Worm (Caenorhabditis elegans): ENCODE data around the gene B0244.9.

B0244.9 gene

DNA sequence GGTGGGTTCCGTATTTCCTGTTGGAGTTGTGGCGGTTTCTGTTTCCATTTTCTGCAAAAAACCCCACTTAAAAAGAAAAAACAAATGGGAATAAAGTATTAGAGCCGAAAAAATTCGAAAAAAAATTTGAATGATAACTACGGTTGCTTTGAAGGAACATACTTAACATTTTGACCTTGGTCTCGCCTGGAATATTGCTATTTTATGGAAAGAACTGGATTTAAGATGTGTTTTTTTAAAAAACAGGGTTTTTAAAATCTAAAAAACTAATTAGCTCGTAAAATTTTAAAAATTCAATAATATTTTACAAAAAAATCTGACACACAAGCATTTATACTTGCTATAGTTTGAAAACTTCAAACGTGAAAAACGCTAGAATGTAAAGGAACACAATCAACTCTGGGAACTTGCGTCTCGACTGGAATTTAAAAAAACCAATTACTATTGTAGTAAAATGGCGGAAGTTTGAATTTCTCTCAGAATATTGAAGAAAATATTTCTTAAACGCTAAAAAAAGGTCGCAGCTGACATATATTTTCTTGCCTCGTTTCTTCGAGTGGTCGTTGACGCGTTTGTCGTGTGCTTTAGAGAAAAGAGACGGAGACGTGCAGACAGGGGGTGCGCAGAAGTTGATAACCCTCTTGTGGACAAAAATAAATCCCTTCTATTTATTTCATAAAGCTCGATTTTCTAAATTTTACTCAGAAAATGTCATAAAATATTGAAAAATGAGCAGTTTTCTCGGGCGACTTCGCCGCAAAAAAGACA, 32.7 kb downstream of the B0244.9 start, which contains the start of the genes lgg-3 and rgs-5 (continued):
- TF ChIP-seq nhr-11 (tag; optimal IDR thresholded peaks at IDR 0.05) (no peak), ztf-4 (tag; optimal IDR thresholded peaks at IDR 0.05) (no peak), dpl-1 (GFP tag; optimal IDR thresholded peaks at IDR 0.05) (peak; percentile 14 to 64 (median 48)), rnt-1 (tag; optimal IDR thresholded peaks at IDR 0.05) (peak; percentile 34), egl-27 (tag; optimal IDR thresholded peaks at IDR 0.05) (no peak), pax-3 (tag; optimal IDR thresholded peaks at IDR 0.05) (no peak), hpl-2 (GFP tag; optimal IDR thresholded peaks at IDR 0.05) (no peak), ama-1 (optimal IDR thresholded peaks at IDR 0.05) (no peak), pqm-1 (tag; optimal IDR thresholded peaks at IDR 0.05) (no peak), lin-13 (GFP tag; optimal IDR thresholded peaks at IDR 0.05) (no peak)

DNA sequence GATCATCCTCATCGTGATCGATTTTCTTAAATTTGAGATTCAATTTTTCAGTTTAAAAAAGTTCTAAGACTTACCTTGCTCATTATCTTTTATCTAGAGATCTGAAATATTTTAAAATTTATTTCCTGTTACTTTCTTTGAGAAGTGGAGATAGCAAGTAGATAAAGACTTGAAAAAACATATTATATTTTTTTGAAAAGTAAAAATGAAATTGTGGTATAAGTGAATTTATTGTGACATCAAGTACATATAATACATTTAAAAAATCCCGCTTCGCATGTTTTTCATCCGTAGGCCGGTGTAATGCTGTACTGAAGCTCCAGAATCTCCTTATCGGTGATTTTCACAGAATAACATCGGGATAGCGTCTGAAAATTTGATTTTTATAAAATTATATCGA, 33.6 kb downstream of the B0244.9 start, which contains the start of gene B0336.7:
Gene B0336.7, minus strand, starts transcription at position 101 of the 400 bp plus-strand sequence.
- TF ChIP-seq sptf-1 (tag; optimal IDR thresholded peaks at IDR 0.05), result no peak
- no peak for TF ChIP-seq tbx-2 (tag; optimal IDR thresholded peaks at IDR 0.05)

DNA sequence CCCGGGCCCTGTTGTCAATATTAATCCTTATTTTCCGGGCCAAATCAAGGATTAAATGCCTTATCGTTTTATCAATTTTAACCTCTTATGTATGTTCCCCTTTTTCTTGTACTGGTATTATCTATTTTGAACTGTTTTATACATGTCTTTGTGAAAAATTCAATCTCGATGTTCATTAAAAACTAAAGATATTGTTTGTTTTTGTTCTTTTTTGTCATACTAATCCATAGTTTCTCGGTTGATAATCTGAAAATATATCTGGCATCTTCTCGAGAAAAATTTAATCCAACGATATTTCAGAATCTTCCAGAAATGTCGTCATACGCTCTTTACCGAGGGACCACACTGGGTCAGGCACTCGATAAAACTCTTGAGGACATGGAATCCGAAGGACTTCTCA, 37.1 kb downstream of the B0244.9 start, which contains the start of gene B0336.13:
Gene B0336.13, plus strand, starts transcription at position 301 of the 400 bp plus-strand sequence.
- TF ChIP-seq ztf-4 (tag; optimal IDR thresholded peaks at IDR 0.05), result no peak
- TF ChIP-seq unc-130 (tag; optimal IDR thresholded peaks at IDR 0.05), result no peak

DNA sequence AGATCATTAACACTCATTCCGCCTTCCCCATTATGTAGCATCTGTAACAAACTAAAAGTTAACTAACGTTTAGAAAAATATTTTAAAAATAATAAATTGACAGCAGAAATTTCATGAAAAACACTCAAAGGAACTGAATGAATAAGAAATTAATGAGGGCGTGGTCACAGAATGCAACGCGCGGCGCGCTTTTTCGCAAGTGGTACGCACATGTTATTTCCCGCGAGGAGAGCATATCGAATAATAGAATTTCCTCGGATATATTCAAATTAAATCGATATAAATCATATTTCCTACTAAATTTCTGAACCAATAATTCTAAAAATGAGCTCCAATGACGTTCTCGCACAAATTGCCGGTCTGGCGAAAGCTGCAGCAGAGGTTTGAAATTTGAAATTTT, 38.1 kb downstream of the B0244.9 start, which contains the start of the genes abi-1 and arle-14:
Gene abi-1, minus strand, starts transcription at position 51 of the 400 bp plus-strand sequence.
Gene arle-14, plus strand, starts transcription at position 217 of the 400 bp plus-strand sequence.
- TF ChIP-seq unc-130 (tag; optimal IDR thresholded peaks at IDR 0.05) (peak; percentile 9), nhr-77 (tag; optimal IDR thresholded peaks at IDR 0.05) (no peak), nhr-85 (tag) (peak; percentile 37), alr-1 (tag; optimal IDR thresholded peaks at IDR 0.05; ENCODE audit: borderline replicate concordance) (no peak), ceh-90 (tag; optimal IDR thresholded peaks at IDR 0.05) (no peak), xbp-1 (tag; optimal IDR thresholded peaks at IDR 0.05) (peak; percentile 30), tlp-1 (tag; optimal IDR thresholded peaks at IDR 0.05) (no peak), F16B12.6 (tag; optimal IDR thresholded peaks at IDR 0.05) (no peak), aly-2 (tag; optimal IDR thresholded peaks at IDR 0.05) (no peak), efl-1 (optimal IDR thresholded peaks at IDR 0.05) (peak; percentile 8 to 32), efl-1 (GFP tag; optimal IDR thresholded peaks at IDR 0.05 in 1 of 2) (peak; percentile 3 to 83), nhr-90 (tag; optimal IDR thresholded peaks at IDR 0.05; ENCODE audit: poor library complexity) (peak; percentile 10), hlh-4 (tag; optimal IDR thresholded peaks at IDR 0.05) (no peak), hpl-2 (GFP tag; optimal IDR thresholded peaks at IDR 0.05) (no peak), tbx-2 (tag; optimal IDR thresholded peaks at IDR 0.05) (peak; percentile 2), unc-98 (GFP tag; IDR thresholded peaks at IDR 0.05) (no peak), nhr-20 (tag; optimal IDR thresholded peaks at IDR 0.05) (no peak), dsc-1 (tag; optimal IDR thresholded peaks at IDR 0.05) (peak; percentile 50), ces-1 (GFP tag; optimal IDR thresholded peaks at IDR 0.05) (no peak), mep-1 (tag; optimal IDR thresholded peaks at IDR 0.05) (peak; percentile 18), lin-35 (GFP tag; optimal IDR thresholded peaks at IDR 0.05) (peak; percentile 17 to 22), lin-15B (tag; optimal IDR thresholded peaks at IDR 0.05) (no peak), dpl-1 (GFP tag; optimal IDR thresholded peaks at IDR 0.05) (peak in 2 of 3 experiments; percentile 22 to 32), nhr-71 (tag; optimal IDR thresholded peaks at IDR 0.05) (peak; percentile 42), swsn-7 (tag; optimal IDR thresholded peaks at IDR 0.05) (peak; percentile 29), lsy-2 (tag; optimal IDR thresholded peaks at IDR 0.05) (peak; percentile 3 to 30), nhr-47 (tag; optimal IDR thresholded peaks at IDR 0.05) (peak; percentile 21), pax-3 (tag; optimal IDR thresholded peaks at IDR 0.05) (no peak), snu-23 (GFP tag; optimal IDR thresholded peaks at IDR 0.05) (peak; percentile 24), pqm-1 (tag; optimal IDR thresholded peaks at IDR 0.05) (no peak), zag-1 (tag; optimal IDR thresholded peaks at IDR 0.05) (no peak), grh-1 (GFP tag; IDR thresholded peaks at IDR 0.05) (no peak)
